Fruit fly (Drosophila melanogaster): Measurements from ENCODE around the gene Spn.

DNA sequence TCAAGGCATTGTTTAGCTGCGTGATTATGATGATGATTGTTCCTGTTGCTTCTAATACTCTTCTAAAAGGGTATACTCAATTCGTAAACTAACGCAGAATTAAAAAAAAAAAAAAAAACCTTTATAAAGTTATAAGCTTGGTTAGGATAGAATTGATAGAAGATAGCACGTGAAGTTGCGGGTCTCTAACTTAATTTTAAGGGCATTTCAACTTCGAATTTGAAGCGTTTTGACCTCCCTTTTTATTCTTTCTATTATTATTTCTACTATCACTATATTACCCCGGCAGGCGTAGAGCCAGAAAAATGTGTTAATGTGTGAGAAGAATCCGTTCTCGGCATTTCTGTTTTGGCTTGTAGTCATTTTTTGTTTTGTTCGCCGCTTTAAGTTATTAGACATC, 24.6 kb upstream of the Spn start:
- TF ChIP-seq CG13204 (GFP tag; optimal IDR thresholded peaks at IDR 0.05) (no peak), CG8159 (tag; optimal IDR thresholded peaks at IDR 0.05) (no peak), Pif1A (GFP tag; optimal IDR thresholded peaks at IDR 0.05) (peak; percentile 48), D1 (tag; optimal IDR thresholded peaks at IDR 0.05) (no peak), CG9948 (tag; optimal IDR thresholded peaks at IDR 0.05) (peak; percentile 28)

Data from whole organism, pupa.